Worm (Caenorhabditis elegans) whole organism, midembryonic: ENCODE results near the gene allo-1.

Experiments used
- T22C8.4 ChIP-seq: fragments of 200-800 bp; sonication (Bioruptor generic); IDR thresholded peaks from 2 replicates; pipeline ENCODE4 v1.3.6; 2022; ENCODE audit warnings: missing genetic modification characterization, missing compliant biosample characterization
- klf-2 ChIP-seq: fragments of 200-800 bp; sonication (Bioruptor generic); conservative IDR thresholded peaks from 2 replicates; pipeline ENCODE4 v1.3.6; 2022; ENCODE audit warnings: missing genetic modification reagents, missing genetic modification characterization, missing compliant biosample characterization
- med-1 ChIP-seq: sonication (generic microtip); optimal IDR thresholded peaks from 2 replicates; lab custom pipeline; 2017; ENCODE audit warnings: missing genetic modification characterization, mild to moderate bottlenecking, missing compliant biosample characterization, antibody characterized with exemption, missing genetic modification reagents; ENCODE audit not compliant: insufficient read depth

DNA sequence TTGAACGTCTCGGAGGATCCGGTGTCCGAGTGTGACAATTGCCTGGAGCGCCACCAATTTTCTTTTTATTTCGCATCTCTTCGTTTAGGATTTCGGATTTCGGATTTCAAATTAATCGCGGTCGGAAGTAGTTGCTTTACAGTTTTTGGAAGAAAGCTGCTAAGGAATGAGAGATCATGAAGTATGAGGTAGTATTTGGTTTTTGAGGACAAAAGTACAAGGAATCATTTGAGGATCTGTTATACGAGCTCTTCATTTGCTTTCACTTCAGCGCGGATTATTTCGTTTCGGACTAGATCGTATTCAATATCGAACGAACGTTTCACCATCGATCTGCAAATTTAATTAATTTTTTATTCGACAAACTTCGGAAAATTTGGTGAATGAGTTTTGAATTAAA lies 2.8 kb upstream of the allo-1 start, which contains the start of gene R102.11:
- TF ChIP-seq T22C8.4: no peak
- no peak for TF ChIP-seq klf-2 (GFP tag; lab: Robert Waterston, UW)
- TF ChIP-seq med-1 (GFP tag; lab: Kevin White, UChicago): no peak
